Fruit fly (Drosophila melanogaster) whole organism, embryonic: ENCODE measurements around the gene lgs.

ENCODE experiments used
- Asciz ChIP-seq: fragments of 200-800 bp; sonication (Bioruptor generic); optimal IDR thresholded peaks from 2 replicates; lab custom pipeline; 2017; ENCODE audit warnings: missing biosample characterization, mild to moderate bottlenecking, missing genetic modification characterization, missing genetic modification reagents
- CG10147 ChIP-seq: fragments of 200-800 bp; sonication (Bioruptor generic); optimal IDR thresholded peaks from 2 replicates; lab custom pipeline; 2019; ENCODE audit warnings: missing biosample characterization, mild to moderate bottlenecking, missing genetic modification characterization, moderate library complexity
- CG12942 ChIP-seq: fragments of 200-800 bp; sonication (Bioruptor generic); optimal IDR thresholded peaks from 3 replicates; lab custom pipeline; 2016; ENCODE audit warnings: missing biosample characterization, missing genetic modification characterization
- CG13624 ChIP-seq: fragments of 200-800 bp; sonication (Bioruptor generic); optimal IDR thresholded peaks from 2 replicates; lab custom pipeline; 2016; ENCODE audit warnings: missing biosample characterization, missing genetic modification characterization
- CG17385 ChIP-seq: fragments of 200-800 bp; sonication (Bioruptor generic); optimal IDR thresholded peaks from 3 replicates; lab custom pipeline; 2018; ENCODE audit warnings: missing biosample characterization, mild to moderate bottlenecking, missing genetic modification characterization
- CG17802 ChIP-seq: fragments of 200-800 bp; sonication (Bioruptor generic); optimal IDR thresholded peaks from 2 replicates; lab custom pipeline; 2018; ENCODE audit warnings: missing biosample characterization, mild to moderate bottlenecking, missing genetic modification characterization, moderate library complexity
- CG17829 ChIP-seq: fragments of 200-800 bp; optimal IDR thresholded peaks from 2 replicates; lab custom pipeline; 2019; ENCODE audit warnings: missing biosample characterization, mild to moderate bottlenecking, missing genetic modification characterization, moderate library complexity
- CG2120 ChIP-seq: fragments of 200-800 bp; sonication (Bioruptor generic); optimal IDR thresholded peaks from 3 replicates; lab custom pipeline; 2016; ENCODE audit warnings: missing biosample characterization, missing genetic modification characterization
- CG32767 ChIP-seq: fragments of 200-800 bp; sonication (Bioruptor generic); IDR thresholded peaks from 2 replicates; pipeline ENCODE4 v1.3.6; 2022; ENCODE audit warnings: missing biosample characterization, missing genetic modification characterization
- CG34422 ChIP-seq: fragments of 200-800 bp; sonication (Bioruptor generic); IDR thresholded peaks from 3 replicates; pipeline ENCODE4 v1.3.6; 2022; ENCODE audit warnings: missing biosample characterization, missing genetic modification characterization
- CG3726 ChIP-seq: fragments of 200-800 bp; sonication (Bioruptor generic); IDR thresholded peaks from 3 replicates; pipeline ENCODE4, ENCODE4 v1.3.6; 2022; ENCODE audit warnings: missing biosample characterization, missing genetic modification characterization
- CG4617 ChIP-seq: fragments of 200-800 bp; sonication (Bioruptor generic); optimal IDR thresholded peaks from 3 replicates; lab custom pipeline; 2016; ENCODE audit warnings: missing biosample characterization, missing genetic modification characterization, borderline replicate concordance
- CG4820 ChIP-seq: fragments of 200-800 bp; sonication (Bioruptor generic); optimal IDR thresholded peaks from 3 replicates; lab custom pipeline; 2016; ENCODE audit warnings: missing biosample characterization, missing genetic modification characterization
- CG6175 ChIP-seq: fragments of 200-800 bp; sonication (Bioruptor generic); IDR thresholded peaks from 3 replicates; pipeline ENCODE4 v1.3.6; 2022; ENCODE audit warnings: missing biosample characterization, missing genetic modification characterization
- CG6272 ChIP-seq: fragments of 200-800 bp; sonication (Bioruptor generic); IDR thresholded peaks from 2 replicates; pipeline ENCODE4 v1.3.6; 2022; ENCODE audit warnings: missing biosample characterization, missing genetic modification characterization
- CG7556 ChIP-seq: fragments of 200-800 bp; sonication (Bioruptor generic); optimal IDR thresholded peaks from 2 replicates; lab custom pipeline; 2017; ENCODE audit warnings: missing biosample characterization, mild to moderate bottlenecking, missing genetic modification characterization
- CG7987 ChIP-seq: fragments of 200-800 bp; sonication (Bioruptor generic); optimal IDR thresholded peaks from 2 replicates; lab custom pipeline; 2018; ENCODE audit warnings: missing biosample characterization, mild to moderate bottlenecking, missing genetic modification characterization, moderate library complexity
- CG8765 ChIP-seq: fragments of 200-800 bp; sonication (Bioruptor generic); IDR thresholded peaks from 2 replicates; pipeline ENCODE4 v1.3.6; 2022; ENCODE audit warnings: missing biosample characterization, missing genetic modification characterization
- CG8944 ChIP-seq: fragments of 200-800 bp; sonication (Bioruptor generic); optimal IDR thresholded peaks from 3 replicates; lab custom pipeline; 2016; ENCODE audit warnings: missing biosample characterization, missing genetic modification characterization
- CG9817 ChIP-seq: fragments of 200-800 bp; sonication (Bioruptor generic); optimal IDR thresholded peaks from 2 replicates; lab custom pipeline; 2018; ENCODE audit warnings: missing biosample characterization, mild to moderate bottlenecking, missing genetic modification characterization, moderate library complexity
- Fer1 ChIP-seq: fragments of 200-800 bp; sonication (Bioruptor generic); optimal IDR thresholded peaks from 2 replicates; lab custom pipeline; 2017; ENCODE audit warnings: missing biosample characterization, mild to moderate bottlenecking, missing genetic modification characterization
- Fer2 ChIP-seq: fragments of 200-800 bp; sonication (Bioruptor generic); optimal IDR thresholded peaks from 2 replicates; lab custom pipeline; 2018; ENCODE audit warnings: missing biosample characterization, mild to moderate bottlenecking, missing genetic modification characterization, moderate library complexity
- HLH3B ChIP-seq: fragments of 200-800 bp; sonication (Bioruptor generic); IDR thresholded peaks from 2 replicates; pipeline ENCODE4 v1.3.6; 2022; ENCODE audit warnings: missing biosample characterization, missing genetic modification characterization
- Hand ChIP-seq: fragments of 200-800 bp; sonication (Bioruptor generic); optimal IDR thresholded peaks from 2 replicates; lab custom pipeline; 2017; ENCODE audit warnings: mild to moderate bottlenecking, missing biosample characterization, missing genetic modification reagents, missing genetic modification characterization
- Hr51 ChIP-seq, 2 experiments: fragments of 200-800 bp; sonication (Bioruptor generic); optimal IDR thresholded peaks; 2 replicates in 1 of 2; 3 replicates in 1 of 2; lab custom pipeline; 2016 to 2018; ENCODE audit warnings: missing biosample characterization in 2 of 2, missing genetic modification characterization in 2 of 2, mild to moderate bottlenecking in 1 of 2, moderate library complexity in 1 of 2
- Mes4 ChIP-seq: fragments of 200-800 bp; sonication (Bioruptor generic); optimal IDR thresholded peaks from 2 replicates; lab custom pipeline; 2016; ENCODE audit warnings: missing biosample characterization, missing genetic modification characterization
- Sox102F ChIP-seq: fragments of 200-800 bp; sonication (Bioruptor generic); optimal IDR thresholded peaks from 2 replicates; lab custom pipeline; 2018; ENCODE audit warnings: missing biosample characterization, mild to moderate bottlenecking, missing genetic modification characterization, moderate library complexity
- Vsx1 ChIP-seq: fragments of 200-800 bp; sonication (Bioruptor generic); optimal IDR thresholded peaks from 2 replicates; lab custom pipeline; 2017; ENCODE audit warnings: missing biosample characterization, mild to moderate bottlenecking, missing genetic modification characterization, missing genetic modification reagents
- al ChIP-seq: fragments of 200-800 bp; sonication (Bioruptor generic); IDR thresholded peaks from 2 replicates; pipeline ENCODE4 v1.3.6; 2022; ENCODE audit warnings: missing biosample characterization, missing genetic modification characterization
- ap ChIP-seq: fragments of 200-800 bp; sonication (Bioruptor generic); IDR thresholded peaks from 2 replicates; pipeline ENCODE4 v1.3.6; 2022; ENCODE audit warnings: missing biosample characterization, missing genetic modification characterization
- br ChIP-seq: fragments of >200 bp; optimal IDR thresholded peaks from 2 replicates; lab custom pipeline; 2017
- ci ChIP-seq: fragments of 200-800 bp; sonication (Bioruptor generic); IDR thresholded peaks from 3 replicates; pipeline ENCODE4 v1.3.6; 2022; ENCODE audit warnings: missing biosample characterization, missing genetic modification characterization
- crc ChIP-seq: fragments of 200-800 bp; sonication (Bioruptor generic); optimal IDR thresholded peaks from 2 replicates; lab custom pipeline; 2016; ENCODE audit warnings: missing biosample characterization, missing genetic modification characterization
- dati ChIP-seq: fragments of 200-800 bp; sonication (Bioruptor generic); IDR thresholded peaks from 2 replicates; pipeline ENCODE4 v1.3.6; 2022; ENCODE audit warnings: missing biosample characterization, missing genetic modification characterization
- dpn ChIP-seq, 2 experiments: fragments of 200-800 bp; sonication (Bioruptor generic); optimal IDR thresholded peaks; 3 replicates each; lab custom pipeline; 2016; ENCODE audit warnings: missing biosample characterization in 2 of 2, missing genetic modification characterization in 2 of 2
- fru ChIP-seq: fragments of >200 bp; optimal IDR thresholded peaks from 2 replicates; lab custom pipeline; 2017
- grn ChIP-seq: fragments of 200-800 bp; sonication (Bioruptor generic); optimal IDR thresholded peaks from 3 replicates; lab custom pipeline; 2017; ENCODE audit warnings: missing biosample characterization, missing genetic modification characterization
- hth ChIP-seq: fragments of >200 bp; optimal IDR thresholded peaks from 2 replicates; lab custom pipeline; 2017; ENCODE audit warnings: inconsistent platforms
- kay ChIP-seq: fragments of 200-800 bp; sonication (Bioruptor generic); optimal IDR thresholded peaks from 2 replicates; lab custom pipeline; 2016; ENCODE audit warnings: missing biosample characterization, missing genetic modification characterization
- mam ChIP-seq: fragments of 200-800 bp; sonication (Bioruptor generic); optimal IDR thresholded peaks from 3 replicates; lab custom pipeline; 2016; ENCODE audit warnings: missing biosample characterization, missing genetic modification characterization
- peb ChIP-seq: fragments of 200-800 bp; sonication (Bioruptor generic); IDR thresholded peaks from 2 replicates; pipeline ENCODE4 v1.3.6; 2022; ENCODE audit warnings: missing biosample characterization, missing genetic modification characterization
- pho ChIP-seq: fragments of 200-800 bp; sonication (Bioruptor generic); optimal IDR thresholded peaks from 2 replicates; lab custom pipeline; 2016; ENCODE audit warnings: missing biosample characterization, missing genetic modification characterization
- ro ChIP-seq: fragments of 200-800 bp; sonication (Bioruptor generic); IDR thresholded peaks from 2 replicates; pipeline ENCODE4 v1.3.6; 2022; ENCODE audit warnings: missing biosample characterization, missing genetic modification characterization
- sc ChIP-seq, 3 experiments: fragments of >200 bp in 2 of 3; fragments of 200-800 bp in 1 of 3; sonication (Bioruptor generic) in 1 of 3; optimal IDR thresholded peaks; 2 replicates in 2 of 3; 3 replicates in 1 of 3; lab custom pipeline; 2017; ENCODE audit warnings: mild to moderate bottlenecking in 1 of 3, missing biosample characterization in 1 of 3, missing genetic modification characterization in 1 of 3, missing genetic modification reagents in 1 of 3
- sima ChIP-seq: fragments of 200-800 bp; sonication (Bioruptor generic); optimal IDR thresholded peaks from 2 replicates; lab custom pipeline; 2016; ENCODE audit warnings: missing biosample characterization, missing genetic modification characterization
- slbo ChIP-seq: fragments of 200-800 bp; sonication (Bioruptor generic); IDR thresholded peaks from 2 replicates; pipeline ENCODE4 v1.3.6; 2022; ENCODE audit warnings: missing biosample characterization, missing genetic modification characterization
- tup ChIP-seq: fragments of 200-800 bp; sonication (Bioruptor generic); optimal IDR thresholded peaks from 2 replicates; lab custom pipeline; 2016; ENCODE audit warnings: missing biosample characterization, mild to moderate bottlenecking, missing genetic modification characterization, moderate library complexity
- twi ChIP-seq: fragments of 200-800 bp; optimal IDR thresholded peaks from 2 replicates; lab custom pipeline; 2019; ENCODE audit warnings: missing biosample characterization, mild to moderate bottlenecking, missing genetic modification characterization, moderate library complexity
- wor ChIP-seq: fragments of 200-800 bp; sonication (Bioruptor generic); IDR thresholded peaks from 2 replicates; pipeline ENCODE4 v1.3.6; 2022; ENCODE audit warnings: missing biosample characterization, missing genetic modification characterization
- z ChIP-seq: fragments of 200-800 bp; sonication (Bioruptor generic); IDR thresholded peaks from 3 replicates; pipeline ENCODE4 v1.3.6; 2022; ENCODE audit warnings: missing biosample characterization, missing genetic modification characterization

lgs gene

DNA sequence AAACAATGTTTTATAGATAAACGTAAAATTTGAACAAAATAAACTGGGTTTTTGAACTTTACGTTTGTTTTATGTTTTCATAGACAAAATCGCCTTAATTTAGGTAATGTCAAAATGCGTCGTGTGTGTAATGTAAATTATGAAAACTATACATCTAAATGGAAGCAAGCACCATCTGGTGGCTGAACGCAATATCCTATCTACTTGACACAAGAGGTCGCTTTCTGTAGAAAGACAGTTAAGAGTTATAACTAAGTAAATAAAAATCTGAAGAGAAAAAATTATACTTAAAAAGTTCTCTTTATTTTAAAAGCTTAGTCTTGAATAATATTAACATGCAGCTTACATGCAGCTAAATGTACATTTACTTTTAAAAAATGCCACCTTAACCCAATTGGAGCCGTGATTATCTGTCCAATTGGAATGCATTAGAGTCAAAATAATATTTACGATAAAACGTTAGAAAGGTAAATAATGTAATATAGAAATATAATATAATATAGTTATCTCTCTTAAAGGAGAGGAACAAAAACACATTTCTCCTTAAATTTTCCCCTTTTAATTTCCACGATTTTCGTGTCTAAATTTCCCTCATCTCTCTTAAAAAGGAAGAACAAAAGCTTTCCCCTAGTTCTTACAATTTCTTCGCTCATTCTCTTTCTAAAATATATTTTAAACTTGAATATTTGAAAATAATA is 18.9 kb downstream of the lgs start (continued):
- TF ChIP-seq CG7987 (GFP tag; lab: Kevin White, UChicago): peak; percentile 96
- peak; percentile 79 for TF ChIP-seq sima (GFP tag; lab: Kevin White, UChicago)
- TF ChIP-seq CG17802 (tag; lab: Kevin White, UChicago): peak; percentile 87
- peak; percentile 76 for TF ChIP-seq wor
- TF ChIP-seq twi (tag; lab: Kevin White, UChicago): peak; percentile 76
- peak; percentile 93 for TF ChIP-seq CG17829 (tag; lab: Kevin White, UChicago)
- peak; percentile 65 for TF ChIP-seq tup (GFP tag; lab: Kevin White, UChicago)
- peak; percentile 95 for TF ChIP-seq CG13624 (GFP tag; lab: Kevin White, UChicago)
- peak; percentile 45 for TF ChIP-seq kay (GFP tag; lab: Kevin White, UChicago)
- no peak for TF ChIP-seq grn
- TF ChIP-seq slbo (GFP tag; lab: Robert Waterston, UW): peak; percentile 93
- no peak; the same call in 1 of the 2 replicates for TF ChIP-seq ap
- TF ChIP-seq CG2120: peak; percentile 84
- no peak for TF ChIP-seq ro (GFP tag; lab: Robert Waterston, UW)
- TF ChIP-seq hth (lab: Kevin White, UChicago): no peak
- no peak; the same call in 1 of the 3 replicates for TF ChIP-seq CG34422 (GFP tag; lab: Robert Waterston, UW)
- TF ChIP-seq pho (GFP tag; lab: Kevin White, UChicago): peak; percentile 90
- TF ChIP-seq Sox102F (GFP tag; lab: Kevin White, UChicago): peak; percentile 94
- peak; percentile 92 for TF ChIP-seq CG9817 (tag; lab: Kevin White, UChicago)
- no peak for TF ChIP-seq z
- no peak; the same call in 2 of the 3 replicates for TF ChIP-seq CG3726 (GFP tag; lab: Robert Waterston, UW)
- peak; percentile 86 for TF ChIP-seq Fer2
- no peak; the same call in 2 of the 3 replicates for TF ChIP-seq CG6175
- no peak for TF ChIP-seq fru (lab: Kevin White, UChicago)
- peak; percentile 94 to 97 for TF ChIP-seq dpn (GFP tag; optimal IDR thresholded peaks at IDR 0.05; lab: Kevin White, UChicago)
- TF ChIP-seq CG8765 (GFP tag; lab: Robert Waterston, UW): no peak
- TF ChIP-seq Asciz (GFP tag; lab: Kevin White, UChicago): peak; percentile 88
- peak; percentile 94 for TF ChIP-seq Mes4
- peak; percentile 91 for TF ChIP-seq Vsx1 (GFP tag; lab: Kevin White, UChicago)
- no peak for TF ChIP-seq CG10147 (GFP tag; lab: Kevin White, UChicago)
- TF ChIP-seq sc (optimal IDR thresholded peaks at IDR 0.05; lab: Kevin White, UChicago): no peak
- TF ChIP-seq sc (GFP tag; optimal IDR thresholded peaks at IDR 0.05; lab: Kevin White, UChicago): peak; percentile 90
- TF ChIP-seq HLH3B: peak; percentile 94
- peak; percentile 92 for TF ChIP-seq mam (GFP tag; lab: Kevin White, UChicago)
- peak in 1 of 2 experiments; percentile 91 for TF ChIP-seq Hr51 (GFP tag; optimal IDR thresholded peaks at IDR 0.05; lab: Kevin White, UChicago)
- TF ChIP-seq CG32767 (GFP tag; lab: Robert Waterston, UW): no peak; the same call in 1 of the 2 replicates
- peak; percentile 44 for TF ChIP-seq Hand (GFP tag; lab: Kevin White, UChicago)
- TF ChIP-seq br: no peak
- TF ChIP-seq CG6272 (GFP tag; lab: Robert Waterston, UW): no peak
- peak; percentile 94 for TF ChIP-seq CG8944
- no peak for TF ChIP-seq dati (GFP tag; lab: Robert Waterston, UW)
- peak; percentile 98 for TF ChIP-seq ci
- peak; percentile 61 for TF ChIP-seq CG7556 (GFP tag; lab: Kevin White, UChicago)
- TF ChIP-seq crc (GFP tag; lab: Kevin White, UChicago): peak; percentile 82
- TF ChIP-seq CG4820 (GFP tag; lab: Kevin White, UChicago): peak; percentile 92
- TF ChIP-seq CG12942 (GFP tag; lab: Kevin White, UChicago): peak; percentile 86
- TF ChIP-seq peb: no peak
- TF ChIP-seq CG4617: peak; percentile 80
- TF ChIP-seq Fer1 (GFP tag; lab: Kevin White, UChicago): peak; percentile 94
- peak; percentile 88 for TF ChIP-seq CG17385 (GFP tag; lab: Kevin White, UChicago)
- TF ChIP-seq al (GFP tag; lab: Robert Waterston, UW): no peak; the same call in 1 of the 2 replicates
